Worm (Caenorhabditis elegans): Measurements from ENCODE around the gene C17C3.11.

The C17C3.11 gene

DNA sequence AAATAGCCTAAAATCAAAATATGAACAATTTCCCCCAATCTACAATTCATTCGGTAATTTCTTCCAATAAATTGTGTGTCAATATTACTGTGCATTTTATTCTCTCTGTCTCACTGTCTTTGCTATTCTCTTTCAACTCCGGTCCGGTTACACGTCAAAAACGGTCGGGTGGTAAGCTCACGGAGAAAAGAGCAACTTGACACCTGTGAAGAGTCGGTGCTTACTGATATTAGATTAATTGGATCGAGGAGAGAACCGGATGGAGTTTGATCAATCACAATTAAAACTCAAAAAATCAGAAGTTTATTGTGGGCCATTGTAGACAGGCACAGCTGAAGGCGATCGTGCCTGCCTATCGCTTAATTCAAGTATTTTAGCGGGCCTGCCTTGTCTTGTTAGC is 37.3 kb downstream of the C17C3.11 start (continued):
- TF ChIP-seq let-607 (tag; optimal IDR thresholded peaks at IDR 0.05): peak; percentile 49 to 76
- no peak for TF ChIP-seq tlf-1 (GFP tag; optimal IDR thresholded peaks at IDR 0.05)
- TF ChIP-seq hmg-1.2 (GFP tag; IDR thresholded peaks at IDR 0.05): peak; percentile 19; the same call in 1 of the 2 replicates
- no peak for TF ChIP-seq cebp-1 (GFP tag; IDR thresholded peaks at IDR 0.05)
- TF ChIP-seq cebp-1 (tag; optimal IDR thresholded peaks at IDR 0.05): peak; percentile 40
- no peak for TF ChIP-seq Y79H2A.3 (GFP tag; conservative IDR thresholded peaks at IDR 0.05)
- no peak for TF ChIP-seq snpc-1.1 (tag; optimal IDR thresholded peaks at IDR 0.05; ENCODE audit: insufficient read depth)
- peak; percentile 20 for TF ChIP-seq K12H6.12 (tag; optimal IDR thresholded peaks at IDR 0.05)
- TF ChIP-seq hsf-1 (GFP tag; IDR thresholded peaks at IDR 0.05): no peak
- TF ChIP-seq gei-17 (GFP tag; optimal IDR thresholded peaks at IDR 0.05): peak; percentile 55
- no peak for TF ChIP-seq ztf-26 (tag; optimal IDR thresholded peaks at IDR 0.05)
- peak; percentile 70 for TF ChIP-seq atf-7 (tag; optimal IDR thresholded peaks at IDR 0.05)
- peak; percentile 78; the same call in 1 of the 2 replicates for TF ChIP-seq Y56A3A.18 (GFP tag; IDR thresholded peaks at IDR 0.05)
- TF ChIP-seq F52B5.7 (tag; optimal IDR thresholded peaks at IDR 0.05): peak; percentile 62
- no peak for TF ChIP-seq Y67H2A.10 (GFP tag; conservative IDR thresholded peaks at IDR 0.05)
- TF ChIP-seq C06A6.2 (GFP tag; conservative IDR thresholded peaks at IDR 0.05): 0 out of 2 replicates have a peak, but pooled peaks have one; percentile 26
- no peak for TF ChIP-seq ceh-91 (GFP tag; IDR thresholded peaks at IDR 0.05)
- TF ChIP-seq rcor-1 (GFP tag; IDR thresholded peaks at IDR 0.05): no peak
- peak; percentile 81; the same call in 1 of the 2 replicates for TF ChIP-seq Y53G8AR.9 (GFP tag; conservative IDR thresholded peaks at IDR 0.05)
- no peak for TF ChIP-seq cebp-2 (GFP tag; IDR thresholded peaks at IDR 0.05)
- no peak for TF ChIP-seq F57C9.4 (tag; optimal IDR thresholded peaks at IDR 0.05)
- TF ChIP-seq madf-3 (GFP tag; IDR thresholded peaks at IDR 0.05): peak; percentile 67; the same call in 1 of the 2 replicates
- no peak for TF ChIP-seq attf-5 (GFP tag; optimal IDR thresholded peaks at IDR 0.05)
- TF ChIP-seq F10E7.11 (tag; optimal IDR thresholded peaks at IDR 0.05): no peak
- no peak for TF ChIP-seq sea-2 (GFP tag; IDR thresholded peaks at IDR 0.05)
- TF ChIP-seq hmg-20 (GFP tag; IDR thresholded peaks at IDR 0.05): 0 out of 2 replicates have a peak, but pooled peaks have one; percentile 2
- peak; percentile 67; the same call in 1 of the 2 replicates for TF ChIP-seq nfyb-1 (GFP tag; IDR thresholded peaks at IDR 0.05)
- TF ChIP-seq F57A8.1 (GFP tag; optimal IDR thresholded peaks at IDR 0.05): no peak

DNA sequence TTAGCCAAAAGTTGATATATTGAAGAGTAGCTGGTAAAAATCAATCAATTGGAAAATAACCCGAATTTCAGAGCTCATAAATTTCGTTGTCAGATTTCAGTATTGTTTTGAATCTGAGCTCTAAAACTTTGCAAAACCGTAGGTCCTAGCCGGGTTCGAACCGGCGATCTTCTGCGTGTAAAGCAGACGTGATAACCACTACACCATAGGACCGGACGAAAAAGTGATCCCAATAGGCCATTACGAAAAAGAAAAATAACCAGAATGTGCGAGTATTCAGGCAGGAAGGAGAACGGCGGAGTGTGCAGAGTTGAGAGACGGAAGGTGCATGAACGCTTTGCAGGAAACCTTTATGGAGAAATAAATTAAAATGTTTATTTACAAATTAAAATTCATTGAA is 39.4 kb downstream of the C17C3.11 start:
- TF ChIP-seq K11D2.4 (GFP tag; IDR thresholded peaks at IDR 0.05) (no peak), egrh-3 (GFP tag; IDR thresholded peaks at IDR 0.05) (no peak), athp-1 (tag; optimal IDR thresholded peaks at IDR 0.05) (peak; percentile 50), rpc-1 (optimal IDR thresholded peaks at IDR 0.05) (peak; percentile 80), rpc-1 (tag; optimal IDR thresholded peaks at IDR 0.05) (peak; percentile 88), mes-4 (tag; optimal IDR thresholded peaks at IDR 0.05) (peak; percentile 56), efl-1 (GFP tag; optimal IDR thresholded peaks at IDR 0.05) (no peak), dpff-1 (tag; optimal IDR thresholded peaks at IDR 0.05) (no peak), hlh-12 (tag; optimal IDR thresholded peaks at IDR 0.05) (no peak), F33H1.4 (GFP tag; IDR thresholded peaks at IDR 0.05) (peak; percentile 27; the same call in 1 of the 2 replicates), him-1 (tag; optimal IDR thresholded peaks at IDR 0.05) (peak; percentile 80), xnd-1 (tag; optimal IDR thresholded peaks at IDR 0.05) (no peak), C06A6.2 (GFP tag; conservative IDR thresholded peaks at IDR 0.05) (no peak), F57A8.1 (GFP tag; optimal IDR thresholded peaks at IDR 0.05) (no peak), lag-1 (GFP tag; IDR thresholded peaks at IDR 0.05) (no peak), rec-8 (tag; optimal IDR thresholded peaks at IDR 0.05) (peak in 1 of 2 experiments; percentile 65), mxl-1 (tag; optimal IDR thresholded peaks at IDR 0.05) (peak; percentile 41), gei-17 (GFP tag; optimal IDR thresholded peaks at IDR 0.05) (no peak), die-1 (tag; optimal IDR thresholded peaks at IDR 0.05) (peak; percentile 69), F49E8.2 (tag; optimal IDR thresholded peaks at IDR 0.05; ENCODE audit: insufficient read depth) (no peak), bed-1 (GFP tag; IDR thresholded peaks at IDR 0.05) (no peak), ceh-58 (GFP tag; IDR thresholded peaks at IDR 0.05) (no peak), ekl-4 (GFP tag; IDR thresholded peaks at IDR 0.05) (peak; percentile 40; the same call in 1 of the 2 replicates), ztf-22 (GFP tag; optimal IDR thresholded peaks at IDR 0.05) (no peak)

Measured in whole organism, young adult.